Fruit fly (Drosophila melanogaster) whole organism, pupa: ENCODE measurements around the gene CG31099.

ENCODE experiments used
- CG12605 ChIP-seq: fragments of 200-800 bp; sonication (Bioruptor generic); IDR thresholded peaks from 2 replicates; pipeline ENCODE4 v1.3.6; 2022; ENCODE audit warnings: missing biosample characterization, missing genetic modification characterization
- CG13204 ChIP-seq: fragments of 200-800 bp; sonication (Bioruptor generic); optimal IDR thresholded peaks from 2 replicates; lab custom pipeline; 2018; ENCODE audit warnings: missing biosample characterization, mild to moderate bottlenecking, missing genetic modification characterization, moderate library complexity
- CG14655 ChIP-seq: fragments of 200-800 bp; sonication (Bioruptor generic); optimal IDR thresholded peaks from 3 replicates; lab custom pipeline; 2017; ENCODE audit warnings: mild to moderate bottlenecking, missing biosample characterization, missing genetic modification reagents, missing genetic modification characterization
- CG15710 ChIP-seq: fragments of 200-800 bp; sonication (Bioruptor generic); optimal IDR thresholded peaks from 2 replicates; lab custom pipeline; 2018; ENCODE audit warnings: missing biosample characterization, mild to moderate bottlenecking, missing genetic modification characterization, moderate library complexity
- CG17806 ChIP-seq: fragments of 200-800 bp; sonication (Bioruptor generic); optimal IDR thresholded peaks from 2 replicates; lab custom pipeline; 2018; ENCODE audit warnings: missing biosample characterization, mild to moderate bottlenecking, missing genetic modification characterization, moderate library complexity
- CG32121 ChIP-seq: fragments of 200-800 bp; sonication (Bioruptor generic); IDR thresholded peaks from 2 replicates; pipeline ENCODE4 v1.3.6; 2022; ENCODE audit warnings: missing biosample characterization, missing genetic modification characterization
- CG9948 ChIP-seq: fragments of 200-800 bp; sonication (Bioruptor generic); optimal IDR thresholded peaks from 2 replicates; lab custom pipeline; 2018; ENCODE audit warnings: missing biosample characterization, mild to moderate bottlenecking, missing genetic modification characterization, moderate library complexity
- EcR ChIP-seq: fragments of 200-800 bp; sonication (Bioruptor generic); optimal IDR thresholded peaks from 3 replicates; lab custom pipeline; 2019; ENCODE audit warnings: missing biosample characterization, missing genetic modification characterization, mild to moderate bottlenecking, moderate library complexity, missing genetic modification reagents
- Pif1A ChIP-seq: fragments of 200-800 bp; sonication (Bioruptor generic); optimal IDR thresholded peaks from 3 replicates; lab custom pipeline; 2016; ENCODE audit warnings: missing biosample characterization, missing genetic modification characterization
- Snoo ChIP-seq: fragments of 200-800 bp; sonication (Bioruptor generic); optimal IDR thresholded peaks from 3 replicates; lab custom pipeline; 2017; ENCODE audit warnings: missing biosample characterization, mild to moderate bottlenecking, missing genetic modification characterization, inconsistent platforms
- rn ChIP-seq: fragments of 200-800 bp; sonication (Bioruptor generic); IDR thresholded peaks from 2 replicates; pipeline ENCODE4 v1.3.6; 2022; ENCODE audit warnings: missing biosample characterization, missing genetic modification characterization

DNA sequence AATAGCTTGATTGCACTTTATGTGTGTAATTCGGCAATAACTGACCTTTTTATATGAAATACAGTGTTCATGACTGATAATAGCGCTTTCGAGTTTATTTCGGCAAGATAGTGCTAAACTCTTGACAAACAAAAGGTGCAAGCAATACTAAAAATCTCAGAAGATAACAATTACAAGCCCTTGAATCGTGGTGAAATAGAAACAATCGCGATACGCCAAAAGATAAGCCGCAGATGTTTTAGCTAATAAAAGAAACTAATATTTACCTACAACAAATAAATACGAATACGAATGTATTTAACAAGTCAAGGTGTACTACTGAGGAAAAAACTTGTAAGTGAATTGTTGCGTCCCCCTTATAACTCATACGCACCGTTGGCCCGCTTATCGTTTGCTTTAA lies 35.5 kb downstream of the CG31099 start:
- TF ChIP-seq CG32121: no peak
- TF ChIP-seq CG17806 (tag; lab: Kevin White, UChicago): no peak
- TF ChIP-seq Snoo (tag; lab: Kevin White, UChicago): no peak
- TF ChIP-seq CG15710: no peak
- no peak for TF ChIP-seq CG14655 (GFP tag; lab: Kevin White, UChicago)
- no peak for TF ChIP-seq EcR
- no peak for TF ChIP-seq rn (GFP tag; lab: Robert Waterston, UW)
- no peak for TF ChIP-seq CG13204 (GFP tag; lab: Kevin White, UChicago)
- TF ChIP-seq CG12605 (GFP tag; lab: Robert Waterston, UW): no peak
- no peak for TF ChIP-seq CG9948 (tag; lab: Kevin White, UChicago)
- no peak for TF ChIP-seq Pif1A (GFP tag; lab: Kevin White, UChicago)
